Fruit fly (Drosophila melanogaster): ENCODE results near the gene CG42724.
A peak's percentile ranks its signal among the peaks of the same experiment; 100 is the strongest.

CG42724 gene

DNA sequence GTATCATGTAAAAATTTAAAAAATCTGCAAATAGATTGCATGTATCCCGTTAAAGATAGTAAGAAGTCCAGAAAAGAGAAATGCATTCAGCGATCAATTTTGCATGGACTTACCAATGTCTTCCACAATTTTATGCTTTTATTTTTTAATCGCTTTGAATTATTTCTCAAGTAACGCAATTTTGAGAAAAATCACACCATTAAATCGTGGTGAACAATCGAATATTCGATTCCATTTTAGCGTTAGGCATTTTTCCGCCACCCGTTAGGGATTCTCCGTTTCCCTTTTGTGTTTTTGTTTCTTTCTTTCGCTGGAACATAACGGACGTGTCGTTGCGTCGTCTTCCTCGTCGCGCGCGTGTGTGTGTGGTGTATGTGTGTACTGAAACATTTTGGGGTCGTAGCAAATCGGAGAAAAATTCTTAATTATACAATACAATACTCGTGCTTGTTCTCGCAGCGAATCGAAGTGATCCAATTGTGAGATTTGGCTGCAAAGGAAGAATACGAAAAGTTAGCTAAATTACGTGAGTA, 38.5 kb upstream of the CG42724 start, which contains the start of gene gpp:
TSS of gene gpp (plus strand) at position 290 of the 533 bp plus-strand sequence.
- TF ChIP-seq CG11085 (GFP tag; IDR thresholded peaks at IDR 0.05) (no peak), Sox100B (GFP tag; optimal IDR thresholded peaks at IDR 0.05) (peak; percentile 2), Dad (GFP tag; optimal IDR thresholded peaks at IDR 0.05) (no peak), nerfin-2 (GFP tag; IDR thresholded peaks at IDR 0.05; ENCODE audit: partially characterized antibody) (no peak), MTF-1 (GFP tag; optimal IDR thresholded peaks at IDR 0.05; ENCODE audit: borderline replicate concordance) (peak; percentile 15), sqz (GFP tag; optimal IDR thresholded peaks at IDR 0.05) (no peak), CG4404 (GFP tag; IDR thresholded peaks at IDR 0.05) (no peak), C15 (GFP tag; IDR thresholded peaks at IDR 0.05) (no peak), Abd-B (GFP tag; optimal IDR thresholded peaks at IDR 0.05) (peak; percentile 40), hth (optimal IDR thresholded peaks at IDR 0.05) (no peak), slou (GFP tag; optimal IDR thresholded peaks at IDR 0.05) (no peak), cad (GFP tag; optimal IDR thresholded peaks at IDR 0.05) (no peak), kah (GFP tag; optimal IDR thresholded peaks at IDR 0.05) (no peak), Antp (GFP tag; optimal IDR thresholded peaks at IDR 0.05) (no peak), CG6254 (GFP tag; optimal IDR thresholded peaks at IDR 0.05) (peak; percentile 21), CG12769 (tag; optimal IDR thresholded peaks at IDR 0.05) (peak; percentile 56), gro (GFP tag; optimal IDR thresholded peaks at IDR 0.05) (peak; percentile 25), CG7786 (GFP tag; optimal IDR thresholded peaks at IDR 0.05) (no peak), CG7839 (tag; optimal IDR thresholded peaks at IDR 0.05) (no peak), CG6813 (GFP tag; optimal IDR thresholded peaks at IDR 0.05) (no peak), CG4730 (GFP tag; IDR thresholded peaks at IDR 0.05) (no peak), CG8290 (GFP tag; optimal IDR thresholded peaks at IDR 0.05) (no peak), CG8290 (tag; optimal IDR thresholded peaks at IDR 0.05) (peak in 1 of 2 experiments; percentile 72), Med (GFP tag) (peak; percentile 76), Dbx (GFP tag; IDR thresholded peaks at IDR 0.05) (no peak), Dip2 (GFP tag; IDR thresholded peaks at IDR 0.05) (no peak), lilli (GFP tag; optimal IDR thresholded peaks at IDR 0.05) (no peak), sim (GFP tag; IDR thresholded peaks at IDR 0.05) (no peak), Ets65A (GFP tag) (peak; percentile 79), luna (GFP tag; optimal IDR thresholded peaks at IDR 0.05) (no peak), CG17829 (tag; optimal IDR thresholded peaks at IDR 0.05) (peak; percentile 38), CG17612 (GFP tag; IDR thresholded peaks at IDR 0.05) (no peak), Stat92E (GFP tag; optimal IDR thresholded peaks at IDR 0.05) (no peak), CG9797 (GFP tag; optimal IDR thresholded peaks at IDR 0.05) (peak; percentile 23), Tbp (GFP tag; optimal IDR thresholded peaks at IDR 0.05) (no peak), Mes4 (GFP tag; optimal IDR thresholded peaks at IDR 0.05) (no peak), Fer1 (GFP tag; optimal IDR thresholded peaks at IDR 0.05) (peak; percentile 24), nerfin-1 (tag; optimal IDR thresholded peaks at IDR 0.05) (peak; percentile 26), CG5245 (GFP tag; optimal IDR thresholded peaks at IDR 0.05) (no peak), ci (GFP tag; IDR thresholded peaks at IDR 0.05) (no peak), CG1792 (GFP tag; optimal IDR thresholded peaks at IDR 0.05) (no peak), Max (GFP tag; optimal IDR thresholded peaks at IDR 0.05) (peak; percentile 62), onecut (GFP tag; IDR thresholded peaks at IDR 0.05) (no peak), CG10267 (tag; optimal IDR thresholded peaks at IDR 0.05) (peak; percentile 21), Hr78 (GFP tag; optimal IDR thresholded peaks at IDR 0.05) (peak in 1 of 2 experiments; percentile 14), CG3847 (GFP tag; IDR thresholded peaks at IDR 0.05) (no peak), CG8388 (GFP tag; optimal IDR thresholded peaks at IDR 0.05) (no peak), CG14050 (GFP tag; IDR thresholded peaks at IDR 0.05) (no peak), ERR (GFP tag; optimal IDR thresholded peaks at IDR 0.05) (no peak), chif (GFP tag; optimal IDR thresholded peaks at IDR 0.05) (peak in 1 of 2 experiments; percentile 34), cas (GFP tag; IDR thresholded peaks at IDR 0.05) (no peak), CG7963 (GFP tag; IDR thresholded peaks at IDR 0.05; ENCODE audit: partially characterized antibody) (no peak)
